Worm (Caenorhabditis elegans) whole organism, young adult: ENCODE results near the gene ser-2.

Experiments
- B0019.2 ChIP-seq: fragments of 200-800 bp; sonication (Bioruptor generic); conservative IDR thresholded peaks from 2 replicates; pipeline ENCODE4 v1.3.6; 2022; ENCODE audit warnings: missing genetic modification reagents, missing genetic modification characterization, missing compliant biosample characterization
- B0035.1 ChIP-seq: sonication (generic microtip); optimal IDR thresholded peaks from 2 replicates; lab custom pipeline; 2016; ENCODE audit warnings: missing genetic modification characterization, mild to moderate bottlenecking, missing compliant biosample characterization, missing genotype, missing genetic modification reagents
- F22D6.2 ChIP-seq: sonication (generic microtip); optimal IDR thresholded peaks from 2 replicates; lab custom pipeline; 2016; ENCODE audit warnings: mild to moderate bottlenecking, missing genetic modification characterization, missing compliant biosample characterization
- F49E8.2 ChIP-seq: sonication (generic microtip); optimal IDR thresholded peaks from 3 replicates; lab custom pipeline; 2017; ENCODE audit warnings: missing genetic modification characterization, mild to moderate bottlenecking, missing compliant biosample characterization, antibody characterized with exemption, moderate library complexity; ENCODE audit not compliant: insufficient read depth
- F57A8.1 ChIP-seq: fragments of 200-800 bp; sonication (Bioruptor generic); optimal IDR thresholded peaks from 2 replicates; lab custom pipeline; 2018; ENCODE audit warnings: mild to moderate bottlenecking, missing genetic modification characterization, moderate library complexity, missing compliant biosample characterization
- Y56A3A.18 ChIP-seq: fragments of 200-800 bp; sonication (Bioruptor generic); IDR thresholded peaks from 2 replicates; pipeline ENCODE4 v1.3.6; 2022; ENCODE audit warnings: missing genetic modification reagents, missing genetic modification characterization, missing compliant biosample characterization
- Y95B8A.8 ChIP-seq: fragments of 200-800 bp; sonication (Bioruptor generic); IDR thresholded peaks from 2 replicates; pipeline ENCODE4 v1.3.6; 2022; ENCODE audit warnings: missing genetic modification reagents, missing genetic modification characterization, missing compliant biosample characterization
- ama-1 ChIP-seq, 3 experiments: fragments of 150-350 bp in 1 of 3; sonication (generic microtip) in 2 of 3; optimal IDR thresholded peaks; 2 replicates each; lab custom pipeline; 2014 to 2018; ENCODE audit warnings: missing biosample characterization in 2 of 3, missing genetic modification characterization in 2 of 3, missing genetic modification reagents in 2 of 3
- aptf-2 ChIP-seq: fragments of 200-800 bp; sonication (Bioruptor generic); conservative IDR thresholded peaks from 2 replicates; pipeline ENCODE4 v1.3.6; 2022; ENCODE audit warnings: missing genetic modification reagents, missing genetic modification characterization, missing compliant biosample characterization
- atf-7 ChIP-seq: sonication (generic microtip); optimal IDR thresholded peaks from 2 replicates; lab custom pipeline; 2017; ENCODE audit warnings: mild to moderate bottlenecking, missing genetic modification characterization, missing compliant biosample characterization
- athp-1 ChIP-seq: sonication (generic microtip); optimal IDR thresholded peaks from 2 replicates; lab custom pipeline; 2017; ENCODE audit warnings: mild to moderate bottlenecking, missing genetic modification characterization, missing compliant biosample characterization
- attf-3 ChIP-seq: fragments of 200-800 bp; sonication (Bioruptor generic); conservative IDR thresholded peaks from 2 replicates; pipeline ENCODE4 v1.3.6; 2022; ENCODE audit warnings: missing genetic modification reagents, missing genetic modification characterization, missing compliant biosample characterization
- attf-5 ChIP-seq: fragments of 200-800 bp; sonication (Bioruptor generic); optimal IDR thresholded peaks from 2 replicates; lab custom pipeline; 2018; ENCODE audit warnings: mild to moderate bottlenecking, missing genetic modification characterization, missing compliant biosample characterization
- attf-6 ChIP-seq: fragments of 200-800 bp; sonication (Bioruptor generic); IDR thresholded peaks from 2 replicates; pipeline ENCODE4 v1.3.6; 2022; ENCODE audit warnings: missing genetic modification reagents, missing genetic modification characterization, missing compliant biosample characterization
- bed-1 ChIP-seq: fragments of 200-800 bp; sonication (Bioruptor generic); IDR thresholded peaks from 2 replicates; pipeline ENCODE4 v1.3.6; 2022; ENCODE audit warnings: missing genetic modification reagents, missing genetic modification characterization, missing compliant biosample characterization
- cebp-2 ChIP-seq: fragments of 200-800 bp; sonication (Bioruptor generic); IDR thresholded peaks from 2 replicates; pipeline ENCODE4 v1.3.6; 2022; ENCODE audit warnings: missing genetic modification characterization, missing compliant biosample characterization
- ceh-27 ChIP-seq: fragments of 200-800 bp; sonication (Bioruptor generic); optimal IDR thresholded peaks from 2 replicates; lab custom pipeline; 2018; ENCODE audit warnings: mild to moderate bottlenecking, missing genetic modification characterization, moderate library complexity, missing compliant biosample characterization
- ceh-40 ChIP-seq: fragments of 200-800 bp; sonication (Bioruptor generic); IDR thresholded peaks from 2 replicates; pipeline ENCODE4 v1.3.6; 2022; ENCODE audit warnings: missing genetic modification characterization, missing compliant biosample characterization
- chd-7 ChIP-seq: sonication (generic microtip); optimal IDR thresholded peaks from 2 replicates; lab custom pipeline; 2016; ENCODE audit warnings: mild to moderate bottlenecking, missing genetic modification characterization, moderate library complexity, missing compliant biosample characterization
- dox-1 ChIP-seq: fragments of 200-800 bp; sonication (Bioruptor generic); IDR thresholded peaks from 2 replicates; pipeline ENCODE4 v1.3.6; 2022; ENCODE audit warnings: missing genetic modification reagents, missing genetic modification characterization, missing compliant biosample characterization
- efl-1 ChIP-seq: fragments of 150-350 bp; optimal IDR thresholded peaks from 2 replicates; lab custom pipeline; 2014; ENCODE audit warnings: missing biosample characterization, missing genetic modification reagents, missing genetic modification characterization
- egl-18 ChIP-seq: fragments of 200-800 bp; sonication (Bioruptor generic); IDR thresholded peaks from 2 replicates; pipeline ENCODE4 v1.3.6; 2022; ENCODE audit warnings: missing genetic modification reagents, missing genetic modification characterization, missing compliant biosample characterization
- egrh-3 ChIP-seq: fragments of 200-800 bp; sonication (Bioruptor generic); IDR thresholded peaks from 2 replicates; pipeline ENCODE4 v1.3.6; 2022; ENCODE audit warnings: missing genetic modification reagents, missing genetic modification characterization, missing compliant biosample characterization
- ekl-4 ChIP-seq: fragments of 200-800 bp; sonication (Bioruptor generic); IDR thresholded peaks from 2 replicates; pipeline ENCODE4 v1.3.6; 2022; ENCODE audit warnings: missing genetic modification reagents, missing genetic modification characterization, missing compliant biosample characterization
- hlh-12 ChIP-seq: sonication (generic microtip); optimal IDR thresholded peaks from 2 replicates; lab custom pipeline; 2016; ENCODE audit warnings: missing genetic modification characterization, missing compliant biosample characterization
- hmg-20 ChIP-seq: fragments of 200-800 bp; sonication (Bioruptor generic); IDR thresholded peaks from 2 replicates; pipeline ENCODE4 v1.3.6; 2022; ENCODE audit warnings: missing genetic modification reagents, missing genetic modification characterization, missing compliant biosample characterization
- hsf-1 ChIP-seq: fragments of 200-800 bp; sonication (Bioruptor generic); IDR thresholded peaks from 2 replicates; pipeline ENCODE4 v1.3.6; 2022; ENCODE audit warnings: missing genetic modification reagents, missing genetic modification characterization, missing compliant biosample characterization
- let-526 ChIP-seq: fragments of 200-800 bp; sonication (Bioruptor generic); IDR thresholded peaks from 2 replicates; pipeline ENCODE4 v1.3.6; 2022; ENCODE audit warnings: missing genetic modification reagents, missing genetic modification characterization, missing compliant biosample characterization
- lin-26 ChIP-seq: fragments of 200-800 bp; sonication (Bioruptor generic); IDR thresholded peaks from 2 replicates; pipeline ENCODE4 v1.3.6; 2022; ENCODE audit warnings: missing genetic modification reagents, missing genetic modification characterization, missing compliant biosample characterization
- lin-35 ChIP-seq, 3 experiments: fragments of 150-350 bp in 2 of 3; sonication (generic microtip) in 1 of 3; optimal IDR thresholded peaks; 2 replicates each; lab custom pipeline; 2014 to 2018; ENCODE audit warnings: missing biosample characterization in 3 of 3, missing genetic modification characterization in 3 of 3, missing genetic modification reagents in 3 of 3
- lsl-1 ChIP-seq: fragments of 200-800 bp; sonication (Bioruptor generic); optimal IDR thresholded peaks from 2 replicates; lab custom pipeline; 2018; ENCODE audit warnings: mild to moderate bottlenecking, missing genetic modification characterization, moderate library complexity, missing compliant biosample characterization
- madf-3 ChIP-seq: fragments of 200-800 bp; sonication (Bioruptor generic); IDR thresholded peaks from 2 replicates; pipeline ENCODE4 v1.3.6; 2022; ENCODE audit warnings: missing genetic modification reagents, missing genetic modification characterization, missing compliant biosample characterization
- madf-6 ChIP-seq: fragments of 200-800 bp; sonication (Bioruptor generic); IDR thresholded peaks from 2 replicates; pipeline ENCODE4 v1.3.6; 2022; ENCODE audit warnings: missing genetic modification reagents, missing genetic modification characterization, missing compliant biosample characterization
- mcd-1 ChIP-seq: fragments of 200-800 bp; sonication (Bioruptor generic); IDR thresholded peaks from 2 replicates; pipeline ENCODE4 v1.3.6; 2022; ENCODE audit warnings: missing genetic modification reagents, missing genetic modification characterization, missing compliant biosample characterization
- nfyb-1 ChIP-seq: fragments of 200-800 bp; sonication (Bioruptor generic); IDR thresholded peaks from 2 replicates; pipeline ENCODE4 v1.3.6; 2022; ENCODE audit warnings: missing genetic modification reagents, missing genetic modification characterization, missing compliant biosample characterization
- nhr-179 ChIP-seq: sonication (generic microtip); optimal IDR thresholded peaks from 2 replicates; lab custom pipeline; 2016; ENCODE audit warnings: mild to moderate bottlenecking, missing genetic modification characterization, missing compliant biosample characterization
- nhr-80 ChIP-seq: sonication (generic microtip); optimal IDR thresholded peaks from 2 replicates; lab custom pipeline; 2016; ENCODE audit warnings: missing genetic modification characterization, missing compliant biosample characterization
- nhr-90 ChIP-seq: sonication (generic microtip); optimal IDR thresholded peaks from 2 replicates; lab custom pipeline; 2016; ENCODE audit warnings: missing genotype, mild to moderate bottlenecking, missing genetic modification characterization, missing compliant biosample characterization
- pbrm-1 ChIP-seq: fragments of 200-800 bp; sonication (Bioruptor generic); IDR thresholded peaks from 2 replicates; pipeline ENCODE4 v1.3.6; 2022; ENCODE audit warnings: missing genetic modification reagents, missing genetic modification characterization, missing compliant biosample characterization
- rcor-1 ChIP-seq: fragments of 200-800 bp; sonication (Bioruptor generic); IDR thresholded peaks from 2 replicates; pipeline ENCODE4 v1.3.6; 2022; ENCODE audit warnings: missing genetic modification reagents, missing genetic modification characterization, missing compliant biosample characterization
- sdz-38 ChIP-seq: sonication (generic microtip); optimal IDR thresholded peaks from 2 replicates; lab custom pipeline; 2016; ENCODE audit warnings: missing genotype, missing genetic modification characterization, missing compliant biosample characterization
- sea-2 ChIP-seq: fragments of 200-800 bp; sonication (Bioruptor generic); IDR thresholded peaks from 2 replicates; pipeline ENCODE4 v1.3.6; 2022; ENCODE audit warnings: missing genetic modification characterization, missing compliant biosample characterization
- snpc-4 ChIP-seq, 5 experiments: fragments of 150-350 bp in 1 of 5; sonication (generic microtip) in 4 of 5; optimal IDR thresholded peaks; 2 replicates each; lab custom pipeline; 2014 to 2018; ENCODE audit warnings: missing genetic modification characterization in 5 of 5, missing biosample characterization in 3 of 5, antibody characterized with exemption in 2 of 5, mild to moderate bottlenecking in 2 of 5, missing compliant biosample characterization in 2 of 5, missing genotype in 2 of 5, moderate library complexity in 2 of 5, missing genetic modification reagents in 1 of 5
- somi-1 ChIP-seq: fragments of 200-800 bp; sonication (Bioruptor generic); optimal IDR thresholded peaks from 2 replicates; lab custom pipeline; 2018; ENCODE audit warnings: mild to moderate bottlenecking, missing genetic modification characterization, missing compliant biosample characterization
- zfh-2 ChIP-seq: fragments of 200-800 bp; sonication (Bioruptor generic); conservative IDR thresholded peaks from 2 replicates; pipeline ENCODE4 v1.3.6; 2022; ENCODE audit warnings: missing genetic modification reagents, missing genetic modification characterization, missing compliant biosample characterization
- ztf-18 ChIP-seq: sonication (generic microtip); optimal IDR thresholded peaks from 2 replicates; lab custom pipeline; 2016; ENCODE audit warnings: missing genotype, mild to moderate bottlenecking, missing genetic modification characterization, missing compliant biosample characterization
- ztf-6 ChIP-seq: fragments of 200-800 bp; sonication (Bioruptor generic); IDR thresholded peaks from 2 replicates; pipeline ENCODE4 v1.3.6; 2022; ENCODE audit warnings: missing genetic modification reagents, missing genetic modification characterization, missing compliant biosample characterization

The ser-2 gene

DNA sequence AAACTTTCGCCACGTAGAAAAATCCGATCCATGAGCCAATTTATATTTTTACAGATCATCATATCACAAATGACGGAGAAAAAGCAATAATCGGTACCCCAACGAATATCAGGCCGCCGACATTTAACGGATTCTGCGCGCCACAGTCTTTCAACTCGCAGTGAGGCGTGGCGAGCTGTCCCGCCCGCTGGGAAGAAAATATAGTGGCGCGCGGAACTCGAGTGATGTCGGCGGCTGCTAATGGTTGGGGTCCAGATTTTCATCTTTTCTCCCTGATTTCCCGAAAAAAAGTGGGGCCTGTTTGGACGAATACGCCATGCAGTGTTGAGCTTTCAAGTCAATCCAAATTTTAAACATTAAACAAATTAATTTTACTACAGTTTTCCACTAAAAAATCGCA, 24.2 kb downstream of the ser-2 start:
- no peak for TF ChIP-seq snpc-4 (GFP tag; optimal IDR thresholded peaks at IDR 0.05; lab: Kevin White, UChicago)
- TF ChIP-seq snpc-4 (tag; optimal IDR thresholded peaks at IDR 0.05; lab: Kevin White, UChicago) = peak in 2 of 4 experiments; percentile 45 to 65
- peak; percentile 54 for TF ChIP-seq zfh-2
- no peak for TF ChIP-seq efl-1
- TF ChIP-seq, all 124 proteins: peak for 2

DNA sequence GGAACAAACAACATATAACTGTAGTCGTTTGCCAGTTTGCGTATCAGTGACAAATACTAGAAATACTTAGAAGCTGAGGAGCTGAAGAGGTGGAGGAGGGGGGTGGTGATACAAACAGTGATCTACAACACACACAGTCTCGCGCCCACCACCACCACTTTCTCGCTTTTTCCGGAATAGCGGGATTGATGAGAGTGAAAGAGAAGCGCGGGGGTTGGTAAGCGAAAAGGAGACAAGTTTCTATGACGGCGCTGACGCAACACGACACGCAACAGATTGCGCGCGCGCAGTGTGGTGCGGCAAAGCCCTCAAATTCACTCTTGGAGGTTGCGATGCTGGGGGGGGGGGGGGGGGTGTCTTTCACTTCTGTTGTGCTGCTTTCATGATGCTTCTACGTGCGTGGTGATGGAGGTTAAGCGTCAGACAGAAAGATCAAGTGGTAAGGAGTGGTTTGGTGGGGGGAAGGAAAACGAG, 25.0 kb downstream of the ser-2 start, which contains the start of gene kin-20:
TSS of gene kin-20 (minus strand) at position 51 of the 474 bp plus-strand sequence.
- TF ChIP-seq hsf-1 (no peak), aptf-2 (GFP tag; lab: Robert Waterston, UW) (no peak), nfyb-1 (GFP tag; lab: Robert Waterston, UW) (no peak), dox-1 (GFP tag; lab: Robert Waterston, UW) (no peak), attf-3 (no peak), sdz-38 (no peak), chd-7 (tag; lab: Kevin White, UChicago) (no peak), ztf-18 (tag; lab: Kevin White, UChicago) (no peak), hlh-12 (tag; lab: Kevin White, UChicago) (no peak), sea-2 (GFP tag; lab: Robert Waterston, UW) (peak; percentile 46; the same call in 1 of the 2 replicates), pbrm-1 (GFP tag; lab: Robert Waterston, UW) (no peak), B0019.2 (GFP tag; lab: Robert Waterston, UW) (no peak), Y56A3A.18 (GFP tag; lab: Robert Waterston, UW) (no peak), nhr-90 (tag; lab: Kevin White, UChicago) (no peak), lin-26 (0 out of 2 replicates have a peak, but pooled peaks have one; percentile 44), somi-1 (GFP tag; lab: Kevin White, UChicago) (no peak), lin-35 (GFP tag; optimal IDR thresholded peaks at IDR 0.05; lab: Kevin White, UChicago) (no peak), ama-1 (optimal IDR thresholded peaks at IDR 0.05; lab: Kevin White, UChicago) (no peak), ama-1 (GFP tag; optimal IDR thresholded peaks at IDR 0.05; lab: Kevin White, UChicago) (no peak), attf-5 (GFP tag; lab: Kevin White, UChicago) (no peak), attf-6 (no peak), bed-1 (GFP tag; lab: Robert Waterston, UW) (0 out of 2 replicates have a peak, but pooled peaks have one; percentile 22), ceh-27 (peak; percentile 6), nhr-80 (tag; lab: Kevin White, UChicago) (no peak), athp-1 (tag; lab: Kevin White, UChicago) (no peak), ekl-4 (GFP tag; lab: Robert Waterston, UW) (no peak), hmg-20 (no peak), rcor-1 (no peak), ztf-6 (GFP tag; lab: Robert Waterston, UW) (no peak), Y95B8A.8 (GFP tag; lab: Robert Waterston, UW) (no peak), zfh-2 (peak; percentile 91), F57A8.1 (GFP tag; lab: Kevin White, UChicago) (no peak), lsl-1 (GFP tag; lab: Kevin White, UChicago) (no peak), F22D6.2 (no peak), egl-18 (GFP tag; lab: Robert Waterston, UW) (no peak), B0035.1 (tag; lab: Kevin White, UChicago) (no peak), nhr-179 (tag; lab: Kevin White, UChicago) (no peak), ceh-40 (no peak), madf-6 (GFP tag; lab: Robert Waterston, UW) (0 out of 2 replicates have a peak, but pooled peaks have one; percentile 14), mcd-1 (GFP tag; lab: Robert Waterston, UW) (no peak), madf-3 (GFP tag; lab: Robert Waterston, UW) (no peak), F49E8.2 (tag; lab: Kevin White, UChicago) (no peak), atf-7 (tag; lab: Kevin White, UChicago) (no peak), let-526 (no peak), cebp-2 (no peak), egrh-3 (GFP tag; lab: Robert Waterston, UW) (peak; percentile 56; the same call in 1 of the 2 replicates)
